Fruit fly (Drosophila melanogaster): ENCODE results near the gene CG15747.

- TF ChIP-seq h (optimal IDR thresholded peaks at IDR 0.05) (no peak), Myc (optimal IDR thresholded peaks at IDR 0.05) (no peak), insv (optimal IDR thresholded peaks at IDR 0.05) (no peak), psq (optimal IDR thresholded peaks at IDR 0.05) (no peak), Sin3A (optimal IDR thresholded peaks at IDR 0.05) (no peak), ttk (optimal IDR thresholded peaks at IDR 0.05) (no peak)
Measured at dm6 chrX:13371704-13372049, 33.6 kb downstream of the CG15747 start.

All from Kc167 (cell line).